Worm (Caenorhabditis elegans): ENCODE measurements around the gene F25G6.8.

F25G6.8 gene

ce11 chrV:8569172-8569571 lies 4.2 kb upstream of the F25G6.8 start:
- no peak for TF ChIP-seq lin-39 (tag; optimal IDR thresholded peaks at IDR 0.05)
- no peak for TF ChIP-seq efl-1 (optimal IDR thresholded peaks at IDR 0.05)
- peak in 1 of 2 experiments; percentile 76 for TF ChIP-seq efl-1 (GFP tag; optimal IDR thresholded peaks at IDR 0.05 in 1 of 2)

- TF ChIP-seq nhr-11 (tag; optimal IDR thresholded peaks at IDR 0.05) (no peak), nhr-85 (tag) (no peak), pqm-1 (tag; optimal IDR thresholded peaks at IDR 0.05) (no peak), ceh-63 (GFP tag; optimal IDR thresholded peaks at IDR 0.05) (no peak), irx-1 (tag; optimal IDR thresholded peaks at IDR 0.05) (no peak), unc-130 (tag; optimal IDR thresholded peaks at IDR 0.05) (no peak), nhr-76 (tag; optimal IDR thresholded peaks at IDR 0.05) (no peak), vab-15 (tag; optimal IDR thresholded peaks at IDR 0.05) (no peak), unc-30 (tag; optimal IDR thresholded peaks at IDR 0.05) (no peak), dsc-1 (tag; optimal IDR thresholded peaks at IDR 0.05) (no peak), nhr-90 (tag; optimal IDR thresholded peaks at IDR 0.05; ENCODE audit: poor library complexity) (no peak), F16B12.6 (tag; optimal IDR thresholded peaks at IDR 0.05) (no peak), nhr-28 (tag; optimal IDR thresholded peaks at IDR 0.05) (no peak), grh-1 (GFP tag; IDR thresholded peaks at IDR 0.05) (no peak), ama-1 (optimal IDR thresholded peaks at IDR 0.05) (no peak)
Measured at ce11 chrV:8560916-8561315, 4.1 kb downstream of the F25G6.8 start, which contains the start of gene acr-16. Gene acr-16, plus strand, starts transcription at chrV:8561216.

ce11 chrV:8555955-8556354 lies 9.0 kb downstream of the F25G6.8 start:
- TF ChIP-seq ces-1 (GFP tag; optimal IDR thresholded peaks at IDR 0.05), result no peak
- TF ChIP-seq nhr-71 (tag; optimal IDR thresholded peaks at IDR 0.05), result no peak
- TF ChIP-seq tbx-2 (tag; optimal IDR thresholded peaks at IDR 0.05), result peak; percentile 27
- no peak for TF ChIP-seq jun-1 (tag; optimal IDR thresholded peaks at IDR 0.05)
- TF ChIP-seq nhr-90 (tag; optimal IDR thresholded peaks at IDR 0.05; ENCODE audit: poor library complexity), result no peak
- no peak for TF ChIP-seq snpc-4 (tag; optimal IDR thresholded peaks at IDR 0.05)
- no peak for TF ChIP-seq C04F5.9 (tag; optimal IDR thresholded peaks at IDR 0.05)
- no peak for TF ChIP-seq lin-14 (GFP tag; optimal IDR thresholded peaks at IDR 0.05)
- no peak for TF ChIP-seq tlp-1 (tag; optimal IDR thresholded peaks at IDR 0.05)
- TF ChIP-seq aha-1 (tag; optimal IDR thresholded peaks at IDR 0.05), result no peak
- TF ChIP-seq Y116A8C.19 (tag; optimal IDR thresholded peaks at IDR 0.05; ENCODE audit: borderline replicate concordance), result no peak
- no peak for TF ChIP-seq irx-1 (tag; optimal IDR thresholded peaks at IDR 0.05)
- no peak for TF ChIP-seq lsy-2 (tag; optimal IDR thresholded peaks at IDR 0.05)
- no peak for TF ChIP-seq C34B4.2 (tag; optimal IDR thresholded peaks at IDR 0.05)
- no peak for TF ChIP-seq dpl-1 (GFP tag; optimal IDR thresholded peaks at IDR 0.05)
- TF ChIP-seq unc-130 (tag; optimal IDR thresholded peaks at IDR 0.05), result no peak
- peak; percentile 99 for TF ChIP-seq dsc-1 (tag; optimal IDR thresholded peaks at IDR 0.05)
- TF ChIP-seq pax-3 (tag; optimal IDR thresholded peaks at IDR 0.05), result no peak
- peak; percentile 89 for TF ChIP-seq fkh-4 (tag; optimal IDR thresholded peaks at IDR 0.05; ENCODE audit: borderline replicate concordance)
- TF ChIP-seq ets-5 (GFP tag; IDR thresholded peaks at IDR 0.05), result no peak
- no peak for TF ChIP-seq ceh-90 (tag; optimal IDR thresholded peaks at IDR 0.05)
- no peak for TF ChIP-seq ceh-82 (tag; optimal IDR thresholded peaks at IDR 0.05)

- peak; percentile 46 for TF ChIP-seq rnt-1 (tag; optimal IDR thresholded peaks at IDR 0.05)
- TF ChIP-seq efl-1 (optimal IDR thresholded peaks at IDR 0.05), result no peak
- peak in 1 of 2 experiments; percentile 78 for TF ChIP-seq efl-1 (GFP tag; optimal IDR thresholded peaks at IDR 0.05 in 1 of 2)
- TF ChIP-seq lin-14 (GFP tag; optimal IDR thresholded peaks at IDR 0.05), result peak; percentile 1
- no peak for TF ChIP-seq hlh-17 (GFP tag; optimal IDR thresholded peaks at IDR 0.05; ENCODE audit: borderline replicate concordance)
- TF ChIP-seq unc-62 (GFP tag; optimal IDR thresholded peaks at IDR 0.05), result no peak
Measured at ce11 chrV:8552460-8552859, 12.5 kb downstream of the F25G6.8 start, which contains the start of gene acr-15. Gene acr-15, plus strand, starts transcription at chrV:8552695.

All from whole organism, L1 larva.